Fruit fly (Drosophila melanogaster): ENCODE measurements around the gene Prosbeta3.

DNA sequence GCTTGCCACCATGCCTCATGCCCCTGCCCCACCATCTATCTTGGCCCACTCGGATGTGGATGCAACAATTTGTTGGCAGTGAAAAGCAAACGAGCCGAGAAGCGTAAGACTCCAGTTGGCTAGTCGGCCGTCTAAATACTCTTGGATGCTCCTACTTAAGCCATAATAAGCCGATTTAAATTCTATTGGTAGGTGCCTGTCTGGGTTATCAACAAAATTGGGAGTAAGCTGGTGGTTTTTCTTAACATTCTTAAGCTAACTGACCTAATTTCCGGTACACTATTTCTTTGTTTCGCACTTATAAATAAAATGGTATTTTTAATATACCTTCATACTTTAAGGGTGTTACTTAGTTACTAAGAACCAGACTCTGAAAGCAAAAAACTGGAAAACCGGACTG is 48.3 kb downstream of the Prosbeta3 start:
- TF ChIP-seq CG7745 (tag; optimal IDR thresholded peaks at IDR 0.05) (no peak), ash1 (GFP tag; optimal IDR thresholded peaks at IDR 0.05) (no peak), tin (GFP tag; optimal IDR thresholded peaks at IDR 0.05) (no peak), CG15073 (GFP tag; optimal IDR thresholded peaks at IDR 0.05) (no peak), knrl (GFP tag; IDR thresholded peaks at IDR 0.05; ENCODE audit: partially characterized antibody) (no peak), usp (GFP tag; optimal IDR thresholded peaks at IDR 0.05) (no peak), mld (GFP tag; IDR thresholded peaks at IDR 0.05; ENCODE audit: partially characterized antibody) (no peak), CG4328 (GFP tag; optimal IDR thresholded peaks at IDR 0.05) (no peak)

All from whole organism, embryonic.